Fruit fly (Drosophila melanogaster) whole organism, embryonic: ENCODE data around the gene Rlb1.

Experiments
- B-H2 ChIP-seq: fragments of 200-800 bp; sonication (Bioruptor generic); optimal IDR thresholded peaks from 2 replicates; lab custom pipeline; 2018; ENCODE audit warnings: missing biosample characterization, mild to moderate bottlenecking, missing genetic modification characterization
- CG1024 ChIP-seq: fragments of 200-800 bp; sonication (Bioruptor generic); IDR thresholded peaks from 2 replicates; pipeline ENCODE4 v1.3.6; 2022; ENCODE audit warnings: missing biosample characterization, missing genetic modification characterization
- CG13287 ChIP-seq: fragments of 200-800 bp; sonication (Bioruptor generic); IDR thresholded peaks from 2 replicates; pipeline ENCODE4 v1.3.6; 2022; ENCODE audit warnings: missing biosample characterization, missing genetic modification characterization; ENCODE audit not compliant: partially characterized antibody
- CG14050 ChIP-seq: fragments of 200-800 bp; sonication (Bioruptor generic); IDR thresholded peaks from 3 replicates; pipeline ENCODE4 v1.3.6; 2022; ENCODE audit warnings: missing biosample characterization, missing genetic modification characterization
- CG17328 ChIP-seq: fragments of 200-800 bp; sonication (Bioruptor generic); IDR thresholded peaks from 2 replicates; pipeline ENCODE4 v1.3.6; 2022; ENCODE audit warnings: missing biosample characterization, missing genetic modification characterization
- CG17359 ChIP-seq: fragments of 200-800 bp; sonication (Bioruptor generic); optimal IDR thresholded peaks from 3 replicates; lab custom pipeline; 2018; ENCODE audit warnings: missing biosample characterization, mild to moderate bottlenecking, missing genetic modification characterization, moderate library complexity
- CG18764 ChIP-seq: fragments of 200-800 bp; sonication (Bioruptor generic); optimal IDR thresholded peaks from 3 replicates; lab custom pipeline; 2016; ENCODE audit warnings: missing biosample characterization, missing genetic modification characterization
- CG30431 ChIP-seq: fragments of 200-800 bp; sonication (Bioruptor generic); optimal IDR thresholded peaks from 2 replicates; lab custom pipeline; 2017; ENCODE audit warnings: missing biosample characterization, missing genetic modification characterization
- CG3163 ChIP-seq: fragments of 200-800 bp; sonication (Bioruptor generic); optimal IDR thresholded peaks from 3 replicates; lab custom pipeline; 2016; ENCODE audit warnings: missing biosample characterization, missing genetic modification characterization
- CG33557 ChIP-seq: fragments of 200-800 bp; sonication (Bioruptor generic); optimal IDR thresholded peaks from 2 replicates; lab custom pipeline; 2019; ENCODE audit warnings: missing biosample characterization, mild to moderate bottlenecking, missing genetic modification characterization, moderate library complexity
- CG3726 ChIP-seq: fragments of 200-800 bp; sonication (Bioruptor generic); IDR thresholded peaks from 3 replicates; pipeline ENCODE4, ENCODE4 v1.3.6; 2022; ENCODE audit warnings: missing biosample characterization, missing genetic modification characterization
- CG4404 ChIP-seq: fragments of 200-800 bp; sonication (Bioruptor generic); IDR thresholded peaks from 2 replicates; pipeline ENCODE4 v1.3.6; 2022; ENCODE audit warnings: missing biosample characterization, missing genetic modification characterization
- CG6175 ChIP-seq: fragments of 200-800 bp; sonication (Bioruptor generic); IDR thresholded peaks from 3 replicates; pipeline ENCODE4 v1.3.6; 2022; ENCODE audit warnings: missing biosample characterization, missing genetic modification characterization
- CG7839 ChIP-seq: fragments of 200-800 bp; sonication (Bioruptor generic); optimal IDR thresholded peaks from 3 replicates; lab custom pipeline; 2018; ENCODE audit warnings: missing biosample characterization, mild to moderate bottlenecking, missing genetic modification characterization, moderate library complexity
- CG7928 ChIP-seq: fragments of 200-800 bp; sonication (Bioruptor generic); optimal IDR thresholded peaks from 2 replicates; lab custom pipeline; 2017; ENCODE audit warnings: missing biosample characterization, mild to moderate bottlenecking, missing genetic modification characterization
- CG7987 ChIP-seq: fragments of 200-800 bp; sonication (Bioruptor generic); optimal IDR thresholded peaks from 2 replicates; lab custom pipeline; 2018; ENCODE audit warnings: missing biosample characterization, mild to moderate bottlenecking, missing genetic modification characterization, moderate library complexity
- CG8478 ChIP-seq: fragments of >200 bp; optimal IDR thresholded peaks from 2 replicates; lab custom pipeline; 2018
- CG9797 ChIP-seq: fragments of 200-800 bp; sonication (Bioruptor generic); optimal IDR thresholded peaks from 3 replicates; lab custom pipeline; 2018; ENCODE audit warnings: missing biosample characterization, mild to moderate bottlenecking, missing genetic modification characterization
- CG9932 ChIP-seq: fragments of 200-800 bp; sonication (Bioruptor generic); IDR thresholded peaks from 2 replicates; pipeline ENCODE4 v1.3.6; 2022; ENCODE audit warnings: missing biosample characterization, missing genetic modification characterization
- D19B ChIP-seq: fragments of 200-800 bp; sonication (Bioruptor generic); optimal IDR thresholded peaks from 2 replicates; lab custom pipeline; 2017; ENCODE audit warnings: missing biosample characterization, mild to moderate bottlenecking, missing genetic modification characterization
- Dip3 ChIP-seq: fragments of 200-800 bp; sonication (Bioruptor generic); optimal IDR thresholded peaks from 3 replicates; lab custom pipeline; 2016; ENCODE audit warnings: missing biosample characterization, missing genetic modification characterization
- Dll ChIP-seq: fragments of 200-800 bp; sonication (Bioruptor generic); IDR thresholded peaks from 4 replicates; pipeline ENCODE4 v1.3.6; 2022; ENCODE audit warnings: missing biosample characterization, missing genetic modification characterization; ENCODE audit not compliant: partially characterized antibody
- Elba2 ChIP-seq: fragments of 200-800 bp; sonication (Bioruptor generic); optimal IDR thresholded peaks from 3 replicates; lab custom pipeline; 2016; ENCODE audit warnings: missing biosample characterization, missing genetic modification characterization
- Ets97D ChIP-seq: fragments of 200-800 bp; sonication (Bioruptor generic); optimal IDR thresholded peaks from 3 replicates; lab custom pipeline; 2016; ENCODE audit warnings: missing biosample characterization, missing genetic modification characterization
- NFAT ChIP-seq: fragments of 200-800 bp; sonication (Bioruptor generic); IDR thresholded peaks from 2 replicates; pipeline ENCODE4 v1.3.6; 2022; ENCODE audit warnings: missing biosample characterization, missing genetic modification characterization
- Oaz ChIP-seq: fragments of 200-800 bp; sonication (Bioruptor generic); IDR thresholded peaks from 2 replicates; pipeline ENCODE4 v1.3.6; 2022; ENCODE audit warnings: missing biosample characterization, missing genetic modification characterization
- bcd ChIP-seq: fragments of 200-800 bp; sonication (Bioruptor generic); optimal IDR thresholded peaks from 2 replicates; lab custom pipeline; 2017; ENCODE audit warnings: missing biosample characterization, mild to moderate bottlenecking, missing genetic modification characterization
- bigmax ChIP-seq: fragments of 200-800 bp; sonication (Bioruptor generic); optimal IDR thresholded peaks from 2 replicates; lab custom pipeline; 2018; ENCODE audit warnings: missing biosample characterization, mild to moderate bottlenecking, missing genetic modification characterization
- cad ChIP-seq: fragments of >200 bp; optimal IDR thresholded peaks from 2 replicates; lab custom pipeline; 2017; ENCODE audit warnings: missing biosample characterization, missing genetic modification characterization
- caup ChIP-seq: fragments of 200-800 bp; sonication (Bioruptor generic); optimal IDR thresholded peaks from 3 replicates; lab custom pipeline; 2017; ENCODE audit warnings: missing biosample characterization, mild to moderate bottlenecking, missing genetic modification characterization, moderate library complexity; ENCODE audit not compliant: severe bottlenecking
- chif ChIP-seq, 2 experiments: fragments of 200-800 bp; sonication (Bioruptor generic); optimal IDR thresholded peaks; 3 replicates each; lab custom pipeline; 2016; ENCODE audit warnings: missing biosample characterization in 2 of 2, missing genetic modification characterization in 2 of 2
- corto ChIP-seq: fragments of 200-800 bp; sonication (Bioruptor generic); optimal IDR thresholded peaks from 2 replicates; lab custom pipeline; 2016; ENCODE audit warnings: missing biosample characterization, mild to moderate bottlenecking, missing genetic modification characterization, moderate library complexity
- dm ChIP-seq: fragments of 200-800 bp; sonication (Bioruptor generic); optimal IDR thresholded peaks from 3 replicates; lab custom pipeline; 2016; ENCODE audit warnings: missing biosample characterization, missing genetic modification characterization
- dmrt99B ChIP-seq: fragments of 200-800 bp; sonication (Bioruptor generic); optimal IDR thresholded peaks from 2 replicates; lab custom pipeline; 2018; ENCODE audit warnings: missing biosample characterization, mild to moderate bottlenecking, missing genetic modification characterization, moderate library complexity
- dpn ChIP-seq, 2 experiments: fragments of 200-800 bp; sonication (Bioruptor generic); optimal IDR thresholded peaks; 3 replicates each; lab custom pipeline; 2016; ENCODE audit warnings: missing biosample characterization in 2 of 2, missing genetic modification characterization in 2 of 2
- gt ChIP-seq: fragments of 200-800 bp; sonication (Bioruptor generic); IDR thresholded peaks from 2 replicates; pipeline ENCODE4 v1.3.6; 2022; ENCODE audit warnings: missing biosample characterization, missing genetic modification characterization
- ham ChIP-seq: fragments of 200-800 bp; sonication (Bioruptor generic); IDR thresholded peaks from 2 replicates; pipeline ENCODE4 v1.3.6; 2022; ENCODE audit warnings: missing biosample characterization, missing genetic modification characterization
- hb ChIP-seq: fragments of 200-800 bp; sonication (Bioruptor generic); IDR thresholded peaks from 3 replicates; pipeline ENCODE4 v1.3.6; 2022; ENCODE audit warnings: missing biosample characterization, missing genetic modification characterization; ENCODE audit not compliant: partially characterized antibody
- hth ChIP-seq: fragments of >200 bp; optimal IDR thresholded peaks from 2 replicates; lab custom pipeline; 2017; ENCODE audit warnings: inconsistent platforms
- mld ChIP-seq: fragments of 200-800 bp; sonication (Bioruptor generic); IDR thresholded peaks from 3 replicates; pipeline ENCODE4 v1.3.6; 2022; ENCODE audit warnings: missing biosample characterization, missing genetic modification characterization; ENCODE audit not compliant: partially characterized antibody
- pan ChIP-seq, 4 experiments: fragments of >200 bp in 3 of 4; fragments of 200-800 bp in 1 of 4; sonication (Bioruptor generic) in 1 of 4; optimal IDR thresholded peaks in 3 of 4; IDR thresholded peaks in 1 of 4; 2 replicates each; pipeline versions ENCODE4 v1.3.6 to Lab custom; 2017 to 2022; ENCODE audit warnings: missing biosample characterization in 2 of 4, missing genetic modification characterization in 2 of 4, mixed read lengths in 1 of 4
- peb ChIP-seq: fragments of 200-800 bp; sonication (Bioruptor generic); IDR thresholded peaks from 2 replicates; pipeline ENCODE4 v1.3.6; 2022; ENCODE audit warnings: missing biosample characterization, missing genetic modification characterization
- pita ChIP-seq: fragments of 200-800 bp; sonication (Bioruptor generic); optimal IDR thresholded peaks from 2 replicates; lab custom pipeline; 2017; ENCODE audit warnings: missing biosample characterization, mild to moderate bottlenecking, missing genetic modification characterization
- prd ChIP-seq, 3 experiments: fragments of >200 bp in 2 of 3; fragments of 200-800 bp in 1 of 3; sonication (Bioruptor generic) in 1 of 3; optimal IDR thresholded peaks in 2 of 3; IDR thresholded peaks in 1 of 3; 2 replicates in 2 of 3; 3 replicates in 1 of 3; pipeline versions ENCODE4 v1.3.6 to Lab custom; 2017 to 2022; ENCODE audit warnings: missing biosample characterization in 1 of 3, missing genetic modification characterization in 1 of 3
- pros ChIP-seq: fragments of 200-800 bp; sonication (Bioruptor generic); optimal IDR thresholded peaks from 3 replicates; lab custom pipeline; 2019; ENCODE audit warnings: missing biosample characterization, mild to moderate bottlenecking, missing genetic modification characterization, moderate library complexity
- repo ChIP-seq: fragments of 200-800 bp; sonication (Bioruptor generic); optimal IDR thresholded peaks from 2 replicates; lab custom pipeline; 2016; ENCODE audit warnings: missing biosample characterization, missing genetic modification characterization
- sim ChIP-seq: fragments of 200-800 bp; sonication (Bioruptor generic); IDR thresholded peaks from 2 replicates; pipeline ENCODE4 v1.3.6; 2022; ENCODE audit warnings: missing biosample characterization, missing genetic modification characterization
- stwl ChIP-seq: fragments of 200-800 bp; sonication (Bioruptor generic); optimal IDR thresholded peaks from 3 replicates; lab custom pipeline; 2018; ENCODE audit warnings: missing biosample characterization, mild to moderate bottlenecking, missing genetic modification characterization, moderate library complexity
- wor ChIP-seq: fragments of 200-800 bp; sonication (Bioruptor generic); IDR thresholded peaks from 2 replicates; pipeline ENCODE4 v1.3.6; 2022; ENCODE audit warnings: missing biosample characterization, missing genetic modification characterization

Rlb1 gene

DNA sequence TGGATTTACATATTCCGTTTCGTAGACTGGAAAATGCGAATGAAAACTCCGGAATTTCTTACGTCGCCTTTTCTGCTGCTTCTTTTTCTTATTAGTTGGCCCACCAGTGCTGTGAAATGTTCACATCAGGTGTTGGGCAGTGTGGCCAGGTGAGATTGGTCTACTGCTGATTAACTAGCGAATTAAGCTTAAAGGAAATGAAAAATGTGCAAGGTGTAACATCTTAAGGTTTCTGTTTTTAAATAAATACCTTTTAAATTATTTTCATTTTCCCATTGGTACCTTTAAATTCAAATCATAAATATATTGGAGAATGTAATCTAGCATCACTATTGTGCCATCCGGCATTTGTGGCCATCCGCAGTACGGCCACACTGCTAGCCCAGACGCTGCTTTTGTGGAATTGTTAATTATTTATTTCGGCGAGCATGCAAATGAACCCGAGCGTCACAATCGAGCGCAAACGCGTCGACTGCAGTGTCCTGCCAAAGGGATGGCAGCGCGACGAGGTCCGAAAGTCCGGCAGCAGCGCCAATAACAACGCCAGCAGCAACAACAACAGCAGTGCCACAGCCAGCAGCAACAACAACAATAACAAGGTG is 46.4 kb downstream of the Rlb1 start, which contains the start of the genes AP-1mu and MBD-like (continued):
- TF ChIP-seq CG17359 (peak; percentile 36), CG8478 (lab: Kevin White, UChicago) (no peak), B-H2 (GFP tag; lab: Kevin White, UChicago) (peak; percentile 71), CG6175 (GFP tag; lab: Robert Waterston, UW) (no peak), CG18764 (GFP tag; lab: Kevin White, UChicago) (peak; percentile 28), CG7928 (GFP tag; lab: Kevin White, UChicago) (peak; percentile 6), peb (GFP tag; lab: Robert Waterston, UW) (0 out of 2 replicates have a peak, but pooled peaks have one; percentile 41), stwl (tag; lab: Kevin White, UChicago) (peak; percentile 73), Dll (GFP tag; lab: Robert Waterston, UW) (peak; percentile 61; the same call in 1 of the 4 replicates), CG33557 (GFP tag; lab: Kevin White, UChicago) (peak; percentile 53), D19B (GFP tag; lab: Kevin White, UChicago) (no peak), CG17328 (GFP tag; lab: Robert Waterston, UW) (no peak), hb (GFP tag; lab: Robert Waterston, UW) (no peak), cad (no peak), CG1024 (no peak), Elba2 (peak; percentile 99), sim (no peak), CG14050 (GFP tag; lab: Robert Waterston, UW) (no peak), chif (GFP tag; optimal IDR thresholded peaks at IDR 0.05; lab: Kevin White, UChicago) (peak; percentile 35 to 67), bigmax (no peak), bcd (peak; percentile 69), dm (GFP tag; lab: Kevin White, UChicago) (peak; percentile 30), CG30431 (GFP tag; lab: Kevin White, UChicago) (peak; percentile 31), ham (GFP tag; lab: Robert Waterston, UW) (no peak), pros (GFP tag; lab: Kevin White, UChicago) (no peak), dpn (GFP tag; optimal IDR thresholded peaks at IDR 0.05; lab: Kevin White, UChicago) (peak; percentile 62 to 75), hth (no peak), CG7839 (tag; lab: Kevin White, UChicago) (peak; percentile 62), dmrt99B (tag; lab: Kevin White, UChicago) (no peak), corto (GFP tag; lab: Kevin White, UChicago) (no peak), mld (GFP tag; lab: Robert Waterston, UW) (0 out of 3 replicates have a peak, but pooled peaks have one; percentile 17), caup (GFP tag; lab: Kevin White, UChicago) (peak; percentile 33), gt (GFP tag; lab: Robert Waterston, UW) (0 out of 2 replicates have a peak, but pooled peaks have one; percentile 14), CG7987 (GFP tag; lab: Kevin White, UChicago) (peak; percentile 4), Oaz (GFP tag; lab: Robert Waterston, UW) (no peak), Dip3 (GFP tag; lab: Kevin White, UChicago) (peak; percentile 68), Ets97D (GFP tag; lab: Kevin White, UChicago) (peak; percentile 61), CG3163 (GFP tag; lab: Kevin White, UChicago) (no peak), CG9797 (GFP tag; lab: Kevin White, UChicago) (peak; percentile 94), pita (GFP tag; lab: Kevin White, UChicago) (no peak), NFAT (GFP tag; lab: Robert Waterston, UW) (no peak), repo (GFP tag; lab: Kevin White, UChicago) (no peak), CG4404 (GFP tag; lab: Robert Waterston, UW) (peak; percentile 73), CG9932 (GFP tag; lab: Robert Waterston, UW) (peak; percentile 83), pan (optimal IDR thresholded peaks at IDR 0.05; lab: Kevin White, UChicago) (no peak), pan (GFP tag; optimal IDR thresholded peaks at IDR 0.05 in 1 of 2, IDR thresholded peaks at IDR 0.05 in 1 of 2) (peak in 1 of 2 experiments; percentile 56), CG3726 (GFP tag; lab: Robert Waterston, UW) (no peak), prd (optimal IDR thresholded peaks at IDR 0.05; lab: Kevin White, UChicago) (no peak), prd (GFP tag; IDR thresholded peaks at IDR 0.05; lab: Robert Waterston, UW) (peak; percentile 77), wor (GFP tag; lab: Robert Waterston, UW) (peak; percentile 34; the same call in 1 of the 2 replicates), CG13287 (peak; percentile 55; the same call in 1 of the 2 replicates)
